Worm (Caenorhabditis elegans): ENCODE measurements around the gene srsx-40.

DNA sequence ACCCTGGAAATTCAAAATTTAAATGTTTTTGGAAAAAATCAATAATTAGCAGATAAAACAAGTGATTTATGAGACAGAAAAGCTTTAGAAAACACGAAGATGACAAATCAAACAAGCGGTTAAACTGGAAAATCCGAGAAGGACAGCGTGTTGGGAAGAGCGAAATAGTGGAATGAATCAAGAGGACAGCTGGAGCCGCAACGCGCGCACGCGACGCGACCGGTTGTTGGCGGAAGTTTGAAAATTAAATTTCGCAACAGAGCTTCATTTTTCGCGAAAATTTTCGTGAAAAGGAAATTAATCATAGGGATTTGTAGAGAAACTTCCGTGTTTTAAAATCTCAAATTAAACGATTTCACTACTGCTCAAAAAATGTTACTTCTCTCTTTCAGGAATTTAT, 31.5 kb upstream of the srsx-40 start, which contains the start of gene clic-1:
- peak in 1 of 2 experiments; percentile 51 for TF ChIP-seq mdl-1 (tag; optimal IDR thresholded peaks at IDR 0.05)
- TF ChIP-seq snpc-4 (tag; optimal IDR thresholded peaks at IDR 0.05): peak; percentile 53
- no peak for TF ChIP-seq nhr-12 (tag; optimal IDR thresholded peaks at IDR 0.05)
- TF ChIP-seq skn-1 (tag; optimal IDR thresholded peaks at IDR 0.05): no peak
- peak; percentile 4 for TF ChIP-seq zag-1 (tag; optimal IDR thresholded peaks at IDR 0.05)
- TF ChIP-seq fos-1 (tag; optimal IDR thresholded peaks at IDR 0.05): peak; percentile 42
- no peak for TF ChIP-seq ceh-16 (tag; optimal IDR thresholded peaks at IDR 0.05)
- peak; percentile 42 for TF ChIP-seq ama-1 (optimal IDR thresholded peaks at IDR 0.05)
- peak; percentile 7 for TF ChIP-seq egl-27 (tag; optimal IDR thresholded peaks at IDR 0.05)
- TF ChIP-seq nhr-237 (tag; optimal IDR thresholded peaks at IDR 0.05): no peak
